Fruit fly (Drosophila melanogaster): ENCODE results near the gene Icmt.

The Icmt gene

dm6 chr3L:13036706-13037457 lies 18.8 kb downstream of the Icmt start, which contains the start of gene Srrm1:
Srrm1 (plus strand) TSS chr3L:13036821.
- TF ChIP-seq Sin3A (optimal IDR thresholded peaks at IDR 0.05): no peak

- no peak for TF ChIP-seq Myc (optimal IDR thresholded peaks at IDR 0.05)
- no peak for TF ChIP-seq ttk (optimal IDR thresholded peaks at IDR 0.05)
- TF ChIP-seq Sin3A (optimal IDR thresholded peaks at IDR 0.05): no peak
- no peak for TF ChIP-seq h (optimal IDR thresholded peaks at IDR 0.05)
- no peak for TF ChIP-seq insv (optimal IDR thresholded peaks at IDR 0.05)
- no peak for TF ChIP-seq psq (optimal IDR thresholded peaks at IDR 0.05)
Measured at dm6 chr3L:13040849-13041248, 22.8 kb downstream of the Icmt start.

dm6 chr3L:13041292-13042067 lies 23.4 kb downstream of the Icmt start, which contains the start of gene RpS4:
RpS4 (plus strand) TSS chr3L:13041756.
- TF ChIP-seq Myc (optimal IDR thresholded peaks at IDR 0.05) (no peak), psq (optimal IDR thresholded peaks at IDR 0.05) (no peak), insv (optimal IDR thresholded peaks at IDR 0.05) (no peak), h (optimal IDR thresholded peaks at IDR 0.05) (no peak), Sin3A (optimal IDR thresholded peaks at IDR 0.05) (no peak), ttk (optimal IDR thresholded peaks at IDR 0.05) (no peak)

dm6 chr3L:13044335-13044814 lies 26.3 kb downstream of the Icmt start, which contains the start of gene Syx13:
Syx13 (plus strand) TSS chr3L:13044434.
- no peak for TF ChIP-seq Sin3A (optimal IDR thresholded peaks at IDR 0.05)
- TF ChIP-seq Myc (optimal IDR thresholded peaks at IDR 0.05): no peak
- TF ChIP-seq psq (optimal IDR thresholded peaks at IDR 0.05): no peak
- no peak for TF ChIP-seq insv (optimal IDR thresholded peaks at IDR 0.05)
- no peak for TF ChIP-seq ttk (optimal IDR thresholded peaks at IDR 0.05)
- no peak for TF ChIP-seq h (optimal IDR thresholded peaks at IDR 0.05)

dm6 chr3L:13046758-13047157 lies 28.7 kb downstream of the Icmt start, which contains the start of gene CG11279:
CG11279 (plus strand) TSS chr3L:13046977.
- TF ChIP-seq insv (optimal IDR thresholded peaks at IDR 0.05) (no peak), Sin3A (optimal IDR thresholded peaks at IDR 0.05) (no peak), ttk (optimal IDR thresholded peaks at IDR 0.05) (no peak), Myc (optimal IDR thresholded peaks at IDR 0.05) (no peak), h (optimal IDR thresholded peaks at IDR 0.05) (no peak), psq (optimal IDR thresholded peaks at IDR 0.05) (no peak)

- TF ChIP-seq Sin3A (optimal IDR thresholded peaks at IDR 0.05) (no peak), psq (optimal IDR thresholded peaks at IDR 0.05) (no peak), insv (optimal IDR thresholded peaks at IDR 0.05) (no peak), Myc (optimal IDR thresholded peaks at IDR 0.05) (no peak), ttk (optimal IDR thresholded peaks at IDR 0.05) (no peak), h (optimal IDR thresholded peaks at IDR 0.05) (no peak)
Measured at dm6 chr3L:13049671-13050070, 31.6 kb downstream of the Icmt start.

- TF ChIP-seq insv (optimal IDR thresholded peaks at IDR 0.05): no peak
- no peak for TF ChIP-seq Myc (optimal IDR thresholded peaks at IDR 0.05)
- TF ChIP-seq psq (optimal IDR thresholded peaks at IDR 0.05): no peak
- no peak for TF ChIP-seq Sin3A (optimal IDR thresholded peaks at IDR 0.05)
- TF ChIP-seq ttk (optimal IDR thresholded peaks at IDR 0.05): no peak
Measured at dm6 chr3L:13050675-13051202, 32.7 kb downstream of the Icmt start.

dm6 chr3L:13058429-13058828 lies 40.4 kb downstream of the Icmt start:
- TF ChIP-seq h (optimal IDR thresholded peaks at IDR 0.05): no peak
- TF ChIP-seq Sin3A (optimal IDR thresholded peaks at IDR 0.05): no peak
- no peak for TF ChIP-seq ttk (optimal IDR thresholded peaks at IDR 0.05)
- TF ChIP-seq psq (optimal IDR thresholded peaks at IDR 0.05): no peak
- TF ChIP-seq Myc (optimal IDR thresholded peaks at IDR 0.05): no peak
- TF ChIP-seq insv (optimal IDR thresholded peaks at IDR 0.05): no peak

dm6 chr3L:13061322-13061809 lies 43.3 kb downstream of the Icmt start, which contains the start of the genes CG14115 and CG34428:
CG14115 (minus strand) TSS chr3L:13061422.
CG34428 (plus strand) TSS chr3L:13061759.
- TF ChIP-seq ttk (optimal IDR thresholded peaks at IDR 0.05): no peak

- TF ChIP-seq Myc (optimal IDR thresholded peaks at IDR 0.05) (no peak), psq (optimal IDR thresholded peaks at IDR 0.05) (no peak), h (optimal IDR thresholded peaks at IDR 0.05) (no peak), insv (optimal IDR thresholded peaks at IDR 0.05) (no peak), ttk (optimal IDR thresholded peaks at IDR 0.05) (no peak), Sin3A (optimal IDR thresholded peaks at IDR 0.05) (no peak)
Measured at dm6 chr3L:13062746-13063145, 44.7 kb downstream of the Icmt start, which contains the start of gene CG34429. CG34429 (plus strand) TSS chr3L:13063046.

dm6 chr3L:13064346-13064745 lies 46.3 kb downstream of the Icmt start:
- TF ChIP-seq Sin3A (optimal IDR thresholded peaks at IDR 0.05): no peak
- TF ChIP-seq ttk (optimal IDR thresholded peaks at IDR 0.05): no peak
- no peak for TF ChIP-seq h (optimal IDR thresholded peaks at IDR 0.05)
- TF ChIP-seq Myc (optimal IDR thresholded peaks at IDR 0.05): no peak
- no peak for TF ChIP-seq insv (optimal IDR thresholded peaks at IDR 0.05)
- no peak for TF ChIP-seq psq (optimal IDR thresholded peaks at IDR 0.05)

- TF ChIP-seq psq (optimal IDR thresholded peaks at IDR 0.05) (no peak), insv (optimal IDR thresholded peaks at IDR 0.05) (no peak), ttk (optimal IDR thresholded peaks at IDR 0.05) (no peak), h (optimal IDR thresholded peaks at IDR 0.05) (no peak), Myc (optimal IDR thresholded peaks at IDR 0.05) (no peak), Sin3A (optimal IDR thresholded peaks at IDR 0.05) (no peak)
Measured at dm6 chr3L:13064935-13065334, 46.9 kb downstream of the Icmt start.

All from Kc167 (cell line).